Fruit fly (Drosophila melanogaster) whole organism, embryonic: ENCODE measurements around the gene Ccp84Ad.

Source experiments
- Asciz ChIP-seq: fragments of 200-800 bp; sonication (Bioruptor generic); optimal IDR thresholded peaks from 2 replicates; lab custom pipeline; 2017; ENCODE audit warnings: missing biosample characterization, mild to moderate bottlenecking, missing genetic modification characterization, missing genetic modification reagents
- B-H1 ChIP-seq: fragments of 200-800 bp; sonication (Bioruptor generic); IDR thresholded peaks from 3 replicates; pipeline ENCODE4 v1.3.6; 2022; ENCODE audit warnings: missing biosample characterization, missing genetic modification characterization
- CG10321 ChIP-seq: fragments of 200-800 bp; sonication (Bioruptor generic); IDR thresholded peaks from 2 replicates; pipeline ENCODE4 v1.3.6; 2022; ENCODE audit warnings: missing biosample characterization, missing genetic modification characterization
- CG11456 ChIP-seq: fragments of 200-800 bp; sonication (Bioruptor generic); IDR thresholded peaks from 3 replicates; pipeline ENCODE4 v1.3.6; 2022; ENCODE audit warnings: missing biosample characterization, missing genetic modification characterization
- CG11504 ChIP-seq: fragments of 200-800 bp; sonication (Bioruptor generic); optimal IDR thresholded peaks from 3 replicates; lab custom pipeline; 2019; ENCODE audit warnings: missing biosample characterization, mild to moderate bottlenecking, missing genetic modification characterization, moderate library complexity
- CG14014 ChIP-seq: fragments of 200-800 bp; sonication (Bioruptor generic); IDR thresholded peaks from 2 replicates; pipeline ENCODE4 v1.3.6; 2022; ENCODE audit warnings: missing biosample characterization, missing genetic modification characterization
- CG15514 ChIP-seq: fragments of 200-800 bp; sonication (Bioruptor generic); optimal IDR thresholded peaks from 3 replicates; lab custom pipeline; 2017; ENCODE audit warnings: missing biosample characterization, missing genetic modification characterization, mild to moderate bottlenecking, moderate library complexity, missing genetic modification reagents
- CG16863 ChIP-seq: fragments of 200-800 bp; sonication (Bioruptor generic); optimal IDR thresholded peaks from 3 replicates; lab custom pipeline; 2016; ENCODE audit warnings: missing biosample characterization, missing genetic modification characterization
- CG17186 ChIP-seq: fragments of 200-800 bp; sonication (Bioruptor generic); optimal IDR thresholded peaks from 3 replicates; lab custom pipeline; 2017; ENCODE audit warnings: missing biosample characterization, missing genetic modification reagents, missing genetic modification characterization
- CG17328 ChIP-seq: fragments of 200-800 bp; sonication (Bioruptor generic); IDR thresholded peaks from 2 replicates; pipeline ENCODE4 v1.3.6; 2022; ENCODE audit warnings: missing biosample characterization, missing genetic modification characterization
- CG18011 ChIP-seq: fragments of 200-800 bp; sonication (Bioruptor generic); optimal IDR thresholded peaks from 2 replicates; lab custom pipeline; 2017; ENCODE audit warnings: missing biosample characterization, missing genetic modification characterization, mild to moderate bottlenecking, moderate library complexity, missing genotype
- CG18262 ChIP-seq: fragments of 200-800 bp; optimal IDR thresholded peaks from 3 replicates; lab custom pipeline; 2019; ENCODE audit warnings: missing biosample characterization, mild to moderate bottlenecking, missing genetic modification characterization, moderate library complexity
- CG18599 ChIP-seq: fragments of 200-800 bp; sonication (Bioruptor generic); optimal IDR thresholded peaks from 3 replicates; lab custom pipeline; 2017; ENCODE audit warnings: missing biosample characterization, missing genetic modification characterization, mild to moderate bottlenecking, moderate library complexity, missing genetic modification reagents
- CG31224 ChIP-seq: fragments of 200-800 bp; sonication (Bioruptor generic); IDR thresholded peaks from 2 replicates; pipeline ENCODE4 v1.3.6; 2022; ENCODE audit warnings: missing biosample characterization, missing genetic modification characterization
- CG31388 ChIP-seq: fragments of 200-800 bp; sonication (Bioruptor generic); optimal IDR thresholded peaks from 2 replicates; lab custom pipeline; 2016; ENCODE audit warnings: missing biosample characterization, missing genetic modification characterization
- CG31441 ChIP-seq: fragments of 200-800 bp; sonication (Bioruptor generic); IDR thresholded peaks from 2 replicates; pipeline ENCODE4 v1.3.6; 2022; ENCODE audit warnings: missing biosample characterization, missing genetic modification characterization
- CG34422 ChIP-seq: fragments of 200-800 bp; sonication (Bioruptor generic); IDR thresholded peaks from 3 replicates; pipeline ENCODE4 v1.3.6; 2022; ENCODE audit warnings: missing biosample characterization, missing genetic modification characterization
- CG4282 ChIP-seq: fragments of 200-800 bp; sonication (Bioruptor generic); optimal IDR thresholded peaks from 2 replicates; lab custom pipeline; 2016; ENCODE audit warnings: missing biosample characterization, missing genetic modification characterization
- CG6254 ChIP-seq: fragments of 200-800 bp; sonication (Bioruptor generic); optimal IDR thresholded peaks from 3 replicates; lab custom pipeline; 2017; ENCODE audit warnings: mild to moderate bottlenecking, missing biosample characterization, missing genetic modification reagents, missing genetic modification characterization
- CG7786 ChIP-seq: fragments of 200-800 bp; sonication (Bioruptor generic); optimal IDR thresholded peaks from 2 replicates; lab custom pipeline; 2016; ENCODE audit warnings: missing biosample characterization, missing genetic modification characterization
- CG9727 ChIP-seq: fragments of 200-800 bp; sonication (Bioruptor generic); optimal IDR thresholded peaks from 3 replicates; lab custom pipeline; 2017; ENCODE audit warnings: missing biosample characterization, mild to moderate bottlenecking, missing genetic modification characterization
- CG9876 ChIP-seq: fragments of 200-800 bp; sonication (Bioruptor generic); optimal IDR thresholded peaks from 2 replicates; lab custom pipeline; 2016; ENCODE audit warnings: missing biosample characterization, missing genetic modification characterization
- Dad ChIP-seq: fragments of 200-800 bp; sonication (Bioruptor generic); optimal IDR thresholded peaks from 3 replicates; lab custom pipeline; 2016; ENCODE audit warnings: missing biosample characterization, missing genetic modification characterization
- E2f1 ChIP-seq: fragments of 200-800 bp; sonication (Bioruptor generic); IDR thresholded peaks from 2 replicates; pipeline ENCODE4 v1.3.6; 2022; ENCODE audit warnings: missing biosample characterization, missing genetic modification characterization
- Gug ChIP-seq: fragments of 200-800 bp; sonication (Bioruptor generic); IDR thresholded peaks from 4 replicates; pipeline ENCODE4 v1.3.6; 2022; ENCODE audit warnings: missing biosample characterization, missing genetic modification characterization
- HLH3B ChIP-seq: fragments of 200-800 bp; sonication (Bioruptor generic); IDR thresholded peaks from 2 replicates; pipeline ENCODE4 v1.3.6; 2022; ENCODE audit warnings: missing biosample characterization, missing genetic modification characterization
- HmgZ ChIP-seq: fragments of 200-800 bp; sonication (Bioruptor generic); optimal IDR thresholded peaks from 2 replicates; lab custom pipeline; 2018; ENCODE audit warnings: missing biosample characterization, mild to moderate bottlenecking, missing genetic modification characterization
- Hr3 ChIP-seq: fragments of 200-800 bp; sonication (Bioruptor generic); optimal IDR thresholded peaks from 3 replicates; lab custom pipeline; 2016; ENCODE audit warnings: missing biosample characterization, missing genetic modification characterization
- Hr39 ChIP-seq: fragments of >200 bp; optimal IDR thresholded peaks from 2 replicates; lab custom pipeline; 2017
- Hr51 ChIP-seq, 2 experiments: fragments of 200-800 bp; sonication (Bioruptor generic); optimal IDR thresholded peaks; 2 replicates in 1 of 2; 3 replicates in 1 of 2; lab custom pipeline; 2016 to 2018; ENCODE audit warnings: missing biosample characterization in 2 of 2, missing genetic modification characterization in 2 of 2, mild to moderate bottlenecking in 1 of 2, moderate library complexity in 1 of 2
- Myb ChIP-seq: fragments of 200-800 bp; sonication (Bioruptor generic); optimal IDR thresholded peaks from 2 replicates; lab custom pipeline; 2016; ENCODE audit warnings: missing biosample characterization, missing genetic modification characterization
- NC2α ChIP-seq: fragments of 200-800 bp; sonication (Bioruptor generic); optimal IDR thresholded peaks from 2 replicates; lab custom pipeline; 2016; ENCODE audit warnings: missing biosample characterization, missing genetic modification characterization
- Neu2 ChIP-seq: fragments of 200-800 bp; sonication (Bioruptor generic); optimal IDR thresholded peaks from 3 replicates; lab custom pipeline; 2016; ENCODE audit warnings: missing biosample characterization, missing genetic modification characterization, borderline replicate concordance
- Nf-YB ChIP-seq: fragments of 200-800 bp; sonication (Bioruptor generic); optimal IDR thresholded peaks from 3 replicates; lab custom pipeline; 2019; ENCODE audit warnings: missing biosample characterization, mild to moderate bottlenecking, missing genetic modification characterization, moderate library complexity
- Side ChIP-seq: fragments of 200-800 bp; sonication (Bioruptor generic); optimal IDR thresholded peaks from 2 replicates; lab custom pipeline; 2016; ENCODE audit warnings: missing biosample characterization, missing genetic modification characterization
- Vsx1 ChIP-seq: fragments of 200-800 bp; sonication (Bioruptor generic); optimal IDR thresholded peaks from 2 replicates; lab custom pipeline; 2017; ENCODE audit warnings: missing biosample characterization, mild to moderate bottlenecking, missing genetic modification characterization, missing genetic modification reagents
- bbx ChIP-seq: fragments of 200-800 bp; sonication (Bioruptor generic); IDR thresholded peaks from 2 replicates; pipeline ENCODE4 v1.3.6; 2022; ENCODE audit warnings: missing biosample characterization, missing genetic modification characterization; ENCODE audit not compliant: partially characterized antibody
- esg ChIP-seq: fragments of 200-800 bp; sonication (Bioruptor generic); conservative IDR thresholded peaks from 2 replicates; pipeline ENCODE4 v1.3.6; 2022; ENCODE audit warnings: missing biosample characterization, missing genetic modification characterization
- exex ChIP-seq: fragments of 200-800 bp; sonication (Bioruptor generic); optimal IDR thresholded peaks from 4 replicates; lab custom pipeline; 2018; ENCODE audit warnings: missing biosample characterization, mild to moderate bottlenecking, missing genetic modification characterization, moderate library complexity
- hbn ChIP-seq: fragments of 200-800 bp; sonication (Bioruptor generic); IDR thresholded peaks from 2 replicates; pipeline ENCODE4 v1.3.6; 2022; ENCODE audit warnings: missing biosample characterization, missing genetic modification characterization; ENCODE audit not compliant: partially characterized antibody
- kay ChIP-seq: fragments of 200-800 bp; sonication (Bioruptor generic); optimal IDR thresholded peaks from 2 replicates; lab custom pipeline; 2016; ENCODE audit warnings: missing biosample characterization, missing genetic modification characterization
- knrl ChIP-seq: fragments of 200-800 bp; sonication (Bioruptor generic); IDR thresholded peaks from 3 replicates; pipeline ENCODE4 v1.3.6; 2022; ENCODE audit warnings: missing biosample characterization, missing genetic modification characterization; ENCODE audit not compliant: partially characterized antibody
- mam ChIP-seq: fragments of 200-800 bp; sonication (Bioruptor generic); optimal IDR thresholded peaks from 3 replicates; lab custom pipeline; 2016; ENCODE audit warnings: missing biosample characterization, missing genetic modification characterization
- ranshi ChIP-seq: fragments of 200-800 bp; sonication (Bioruptor generic); IDR thresholded peaks from 2 replicates; pipeline ENCODE4 v1.3.6; 2022; ENCODE audit warnings: missing biosample characterization, missing genetic modification characterization
- sc ChIP-seq, 3 experiments: fragments of >200 bp in 2 of 3; fragments of 200-800 bp in 1 of 3; sonication (Bioruptor generic) in 1 of 3; optimal IDR thresholded peaks; 2 replicates in 2 of 3; 3 replicates in 1 of 3; lab custom pipeline; 2017; ENCODE audit warnings: mild to moderate bottlenecking in 1 of 3, missing biosample characterization in 1 of 3, missing genetic modification characterization in 1 of 3, missing genetic modification reagents in 1 of 3
- seq ChIP-seq: fragments of 200-800 bp; sonication (Bioruptor generic); IDR thresholded peaks from 2 replicates; pipeline ENCODE4 v1.3.6; 2022; ENCODE audit warnings: missing biosample characterization, missing genetic modification characterization
- sqz ChIP-seq: fragments of 200-800 bp; sonication (Bioruptor generic); optimal IDR thresholded peaks from 3 replicates; lab custom pipeline; 2018; ENCODE audit warnings: missing biosample characterization, mild to moderate bottlenecking, missing genetic modification characterization
- tap ChIP-seq: fragments of 200-800 bp; optimal IDR thresholded peaks from 3 replicates; lab custom pipeline; 2019; ENCODE audit warnings: missing biosample characterization, mild to moderate bottlenecking, missing genetic modification characterization, moderate library complexity
- trem ChIP-seq: fragments of 200-800 bp; optimal IDR thresholded peaks from 3 replicates; lab custom pipeline; 2019; ENCODE audit warnings: missing biosample characterization, mild to moderate bottlenecking, missing genetic modification characterization, moderate library complexity
- unpg ChIP-seq: fragments of 200-800 bp; sonication (Bioruptor generic); optimal IDR thresholded peaks from 3 replicates; lab custom pipeline; 2018; ENCODE audit warnings: missing biosample characterization, mild to moderate bottlenecking, missing genetic modification characterization, moderate library complexity

Ccp84Ad gene

dm6 chr3R:6672303-6673007 is 20.1 kb upstream of the Ccp84Ad start (continued):
- no peak for TF ChIP-seq CG15514 (GFP tag; lab: Kevin White, UChicago)
- TF ChIP-seq Dad (GFP tag; lab: Kevin White, UChicago) = no peak
- TF ChIP-seq Hr51 (GFP tag; optimal IDR thresholded peaks at IDR 0.05; lab: Kevin White, UChicago) = no peak
- TF ChIP-seq Gug (GFP tag; lab: Robert Waterston, UW) = no peak
- no peak for TF ChIP-seq tap
- TF ChIP-seq CG31224 (GFP tag; lab: Robert Waterston, UW) = no peak
- no peak for TF ChIP-seq esg (GFP tag; lab: Robert Waterston, UW)
- TF ChIP-seq CG34422 = no peak
- TF ChIP-seq Nf-YB (GFP tag; lab: Kevin White, UChicago) = no peak
- no peak for TF ChIP-seq unpg (GFP tag; lab: Kevin White, UChicago)
- TF ChIP-seq hbn (GFP tag; lab: Robert Waterston, UW) = no peak
- TF ChIP-seq trem = no peak
- no peak for TF ChIP-seq B-H1
- no peak for TF ChIP-seq CG18599 (GFP tag; lab: Kevin White, UChicago)
- TF ChIP-seq Neu2 (GFP tag; lab: Kevin White, UChicago) = no peak
- TF ChIP-seq Hr39 (lab: Kevin White, UChicago) = no peak
- TF ChIP-seq CG16863 (GFP tag; lab: Kevin White, UChicago) = no peak
- TF ChIP-seq Hr3 (GFP tag; lab: Kevin White, UChicago) = no peak
- TF ChIP-seq ranshi (GFP tag; lab: Robert Waterston, UW) = no peak
- peak; percentile 34; the same call in 2 of the 3 replicates for TF ChIP-seq knrl (GFP tag; lab: Robert Waterston, UW)
- TF ChIP-seq HLH3B = no peak
- no peak for TF ChIP-seq Myb
- peak; percentile 63 for TF ChIP-seq CG18262 (tag; lab: Kevin White, UChicago)
- TF ChIP-seq sc (optimal IDR thresholded peaks at IDR 0.05; lab: Kevin White, UChicago) = no peak
- TF ChIP-seq sc (GFP tag; optimal IDR thresholded peaks at IDR 0.05; lab: Kevin White, UChicago) = no peak
- TF ChIP-seq E2f1 (GFP tag; lab: Robert Waterston, UW) = no peak
- TF ChIP-seq CG31388 (GFP tag; lab: Kevin White, UChicago) = no peak
- no peak for TF ChIP-seq CG11504 (tag; lab: Kevin White, UChicago)
- no peak for TF ChIP-seq CG14014 (GFP tag; lab: Robert Waterston, UW)
- TF ChIP-seq CG4282 (GFP tag; lab: Kevin White, UChicago) = no peak
- no peak for TF ChIP-seq CG10321 (GFP tag; lab: Robert Waterston, UW)
- TF ChIP-seq kay = no peak
- no peak for TF ChIP-seq CG17186 (GFP tag; lab: Kevin White, UChicago)
- TF ChIP-seq CG6254 (GFP tag; lab: Kevin White, UChicago) = no peak
- no peak for TF ChIP-seq NC2α (GFP tag; lab: Kevin White, UChicago)
- TF ChIP-seq mam (GFP tag; lab: Kevin White, UChicago) = no peak
- TF ChIP-seq Asciz (GFP tag; lab: Kevin White, UChicago) = no peak
- TF ChIP-seq sqz (GFP tag; lab: Kevin White, UChicago) = no peak
- no peak; the same call in 1 of the 2 replicates for TF ChIP-seq bbx
- TF ChIP-seq CG11456 (GFP tag; lab: Robert Waterston, UW) = no peak
- TF ChIP-seq HmgZ (tag; lab: Kevin White, UChicago) = no peak
- no peak for TF ChIP-seq CG18011 (GFP tag; lab: Kevin White, UChicago)
- TF ChIP-seq seq = no peak
- TF ChIP-seq Vsx1 (GFP tag; lab: Kevin White, UChicago) = no peak
- TF ChIP-seq Side (GFP tag; lab: Kevin White, UChicago) = no peak
- TF ChIP-seq exex (tag; lab: Kevin White, UChicago) = no peak
- TF ChIP-seq CG9876 = no peak
- TF ChIP-seq CG9727 (GFP tag; lab: Kevin White, UChicago) = peak; percentile 30
- 0 out of 2 replicates have a peak, but pooled peaks have one; percentile 20 for TF ChIP-seq CG31441 (GFP tag; lab: Robert Waterston, UW)
- TF ChIP-seq CG7786 (GFP tag; lab: Kevin White, UChicago) = no peak
- TF ChIP-seq CG17328 (GFP tag; lab: Robert Waterston, UW) = no peak
